Fruit fly (Drosophila melanogaster): ENCODE results near the gene Cdc5.

DNA sequence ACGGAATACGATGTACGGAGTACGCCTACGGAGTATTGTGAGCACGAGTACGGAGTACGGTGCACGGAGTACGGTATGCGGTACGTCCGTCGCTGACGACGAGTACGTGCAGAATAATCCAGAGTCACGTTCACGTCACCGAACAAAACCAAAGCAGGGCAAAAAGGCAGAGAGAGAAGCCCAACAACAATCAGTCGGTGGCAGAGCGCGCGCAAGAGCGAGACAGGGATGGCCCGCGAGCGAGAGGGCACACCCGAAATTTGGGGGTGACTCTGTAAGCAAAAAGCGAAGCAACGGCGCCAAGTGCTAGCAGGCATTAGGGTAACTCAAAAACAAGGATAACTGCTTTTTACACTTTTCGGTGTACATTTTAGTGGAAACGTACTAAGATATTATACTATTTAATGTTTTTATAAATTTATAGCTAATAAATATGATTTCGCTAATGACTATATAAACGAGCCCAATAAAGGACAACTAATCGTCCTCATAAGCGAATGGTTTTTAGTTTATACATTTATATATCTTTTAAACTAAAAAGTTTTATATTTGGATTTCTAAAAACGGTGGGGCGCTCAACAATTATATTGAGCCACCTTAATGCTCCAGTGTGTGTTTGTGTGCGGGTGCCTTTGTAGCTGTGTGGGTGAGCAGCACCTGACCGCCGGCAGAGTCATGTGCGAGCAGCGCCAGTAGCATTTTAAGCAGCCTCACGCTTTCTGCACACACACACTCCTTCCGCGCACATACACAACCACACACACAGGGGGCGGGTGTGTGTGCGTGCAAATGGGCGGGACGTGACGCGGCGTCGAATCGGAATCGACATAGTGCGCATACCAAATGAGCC is 16.3 kb upstream of the Cdc5 start:
- TF ChIP-seq psq (optimal IDR thresholded peaks at IDR 0.05) (no peak), CG8478 (optimal IDR thresholded peaks at IDR 0.05) (no peak), Dll (optimal IDR thresholded peaks at IDR 0.05) (no peak), usp (GFP tag; optimal IDR thresholded peaks at IDR 0.05) (no peak)
